Fruit fly (Drosophila melanogaster) whole organism, embryonic: Measurements from ENCODE around the gene CG43680.

Experiments
- ATbp ChIP-seq: fragments of 200-800 bp; sonication (Bioruptor generic); optimal IDR thresholded peaks from 2 replicates; lab custom pipeline; 2017; ENCODE audit warnings: missing biosample characterization, mild to moderate bottlenecking, missing genetic modification characterization, missing genetic modification reagents
- Asciz ChIP-seq: fragments of 200-800 bp; sonication (Bioruptor generic); optimal IDR thresholded peaks from 2 replicates; lab custom pipeline; 2017; ENCODE audit warnings: missing biosample characterization, mild to moderate bottlenecking, missing genetic modification characterization, missing genetic modification reagents
- CG10147 ChIP-seq: fragments of 200-800 bp; sonication (Bioruptor generic); optimal IDR thresholded peaks from 2 replicates; lab custom pipeline; 2019; ENCODE audit warnings: missing biosample characterization, mild to moderate bottlenecking, missing genetic modification characterization, moderate library complexity
- CG11093 ChIP-seq: fragments of 200-800 bp; sonication (Bioruptor generic); IDR thresholded peaks from 3 replicates; pipeline ENCODE4 v1.3.6; 2022; ENCODE audit warnings: missing biosample characterization, missing genetic modification characterization
- CG11723 ChIP-seq: fragments of 200-800 bp; sonication (Bioruptor generic); optimal IDR thresholded peaks from 2 replicates; lab custom pipeline; 2017; ENCODE audit warnings: missing biosample characterization, mild to moderate bottlenecking, missing genetic modification characterization
- CG14441 ChIP-seq: fragments of 200-800 bp; sonication (Bioruptor generic); IDR thresholded peaks from 2 replicates; pipeline ENCODE4 v1.3.6; 2022; ENCODE audit warnings: missing biosample characterization, missing genetic modification characterization
- CG15514 ChIP-seq: fragments of 200-800 bp; sonication (Bioruptor generic); optimal IDR thresholded peaks from 3 replicates; lab custom pipeline; 2017; ENCODE audit warnings: missing biosample characterization, missing genetic modification characterization, mild to moderate bottlenecking, moderate library complexity, missing genetic modification reagents
- CG16813 ChIP-seq: fragments of 200-800 bp; sonication (Bioruptor generic); IDR thresholded peaks from 3 replicates; pipeline ENCODE4 v1.3.6; 2022; ENCODE audit warnings: missing biosample characterization, missing genetic modification characterization; ENCODE audit not compliant: partially characterized antibody
- CG17359 ChIP-seq: fragments of 200-800 bp; sonication (Bioruptor generic); optimal IDR thresholded peaks from 3 replicates; lab custom pipeline; 2018; ENCODE audit warnings: missing biosample characterization, mild to moderate bottlenecking, missing genetic modification characterization, moderate library complexity
- CG18011 ChIP-seq: fragments of 200-800 bp; sonication (Bioruptor generic); optimal IDR thresholded peaks from 2 replicates; lab custom pipeline; 2017; ENCODE audit warnings: missing biosample characterization, missing genetic modification characterization, mild to moderate bottlenecking, moderate library complexity, missing genotype
- CG18599 ChIP-seq: fragments of 200-800 bp; sonication (Bioruptor generic); optimal IDR thresholded peaks from 3 replicates; lab custom pipeline; 2017; ENCODE audit warnings: missing biosample characterization, missing genetic modification characterization, mild to moderate bottlenecking, moderate library complexity, missing genetic modification reagents
- CG2199 ChIP-seq: fragments of 200-800 bp; sonication (Bioruptor generic); IDR thresholded peaks from 3 replicates; pipeline ENCODE4 v1.3.6; 2022; ENCODE audit warnings: missing biosample characterization, missing genetic modification characterization
- CG2712 ChIP-seq: fragments of 200-800 bp; optimal IDR thresholded peaks from 3 replicates; lab custom pipeline; 2019; ENCODE audit warnings: missing biosample characterization, mild to moderate bottlenecking, missing genetic modification characterization, moderate library complexity
- CG7963 ChIP-seq: fragments of 200-800 bp; sonication (Bioruptor generic); IDR thresholded peaks from 3 replicates; pipeline ENCODE4 v1.3.6; 2022; ENCODE audit warnings: missing biosample characterization, missing genetic modification characterization; ENCODE audit not compliant: partially characterized antibody
- CG9727 ChIP-seq: fragments of 200-800 bp; sonication (Bioruptor generic); optimal IDR thresholded peaks from 3 replicates; lab custom pipeline; 2017; ENCODE audit warnings: missing biosample characterization, mild to moderate bottlenecking, missing genetic modification characterization
- CG9817 ChIP-seq: fragments of 200-800 bp; sonication (Bioruptor generic); optimal IDR thresholded peaks from 2 replicates; lab custom pipeline; 2018; ENCODE audit warnings: missing biosample characterization, mild to moderate bottlenecking, missing genetic modification characterization, moderate library complexity
- Dfd ChIP-seq, 2 experiments: fragments of >200 bp; optimal IDR thresholded peaks; 2 replicates each; lab custom pipeline; 2017; ENCODE audit warnings: missing biosample characterization in 2 of 2, missing genetic modification characterization in 2 of 2
- Drgx ChIP-seq: fragments of 200-800 bp; sonication (Bioruptor generic); IDR thresholded peaks from 2 replicates; pipeline ENCODE4 v1.3.6; 2022; ENCODE audit warnings: missing biosample characterization, missing genetic modification characterization
- Ets65A ChIP-seq: fragments of 200-800 bp; sonication (Bioruptor generic); peaks from one replicate; lab custom pipeline; 2016; ENCODE audit warnings: missing biosample characterization, missing genetic modification characterization
- Fer1 ChIP-seq: fragments of 200-800 bp; sonication (Bioruptor generic); optimal IDR thresholded peaks from 2 replicates; lab custom pipeline; 2017; ENCODE audit warnings: missing biosample characterization, mild to moderate bottlenecking, missing genetic modification characterization
- HmgD ChIP-seq: fragments of 200-800 bp; sonication (Bioruptor generic); optimal IDR thresholded peaks from 3 replicates; lab custom pipeline; 2016; ENCODE audit warnings: missing biosample characterization, missing genetic modification characterization
- Hmr ChIP-seq: fragments of 200-800 bp; sonication (Bioruptor generic); optimal IDR thresholded peaks from 3 replicates; lab custom pipeline; 2017; ENCODE audit warnings: mild to moderate bottlenecking, missing biosample characterization, missing genetic modification reagents, missing genetic modification characterization
- Hsf ChIP-seq: fragments of 200-800 bp; sonication (Bioruptor generic); optimal IDR thresholded peaks from 3 replicates; lab custom pipeline; 2016; ENCODE audit warnings: missing biosample characterization, missing genetic modification characterization
- MBD-R2 ChIP-seq: fragments of 200-800 bp; sonication (Bioruptor generic); IDR thresholded peaks from 2 replicates; pipeline ENCODE4 v1.3.6; 2022; ENCODE audit warnings: missing biosample characterization, missing genetic modification characterization
- MTF-1 ChIP-seq: fragments of 200-800 bp; sonication (Bioruptor generic); optimal IDR thresholded peaks from 2 replicates; lab custom pipeline; 2018; ENCODE audit warnings: missing biosample characterization, mild to moderate bottlenecking, missing genetic modification characterization, borderline replicate concordance
- Mrtf ChIP-seq: fragments of 200-800 bp; sonication (Bioruptor generic); IDR thresholded peaks from 3 replicates; pipeline ENCODE4 v1.3.6; 2022; ENCODE audit warnings: missing biosample characterization, missing genetic modification characterization
- Myb ChIP-seq: fragments of 200-800 bp; sonication (Bioruptor generic); optimal IDR thresholded peaks from 2 replicates; lab custom pipeline; 2016; ENCODE audit warnings: missing biosample characterization, missing genetic modification characterization
- Opbp ChIP-seq: fragments of 200-800 bp; sonication (Bioruptor generic); IDR thresholded peaks from 3 replicates; pipeline ENCODE4 v1.3.6; 2022; ENCODE audit warnings: missing biosample characterization, missing genetic modification characterization; ENCODE audit not compliant: partially characterized antibody
- PHDP ChIP-seq: fragments of 200-800 bp; sonication (Bioruptor generic); optimal IDR thresholded peaks from 3 replicates; lab custom pipeline; 2018; ENCODE audit warnings: missing biosample characterization, mild to moderate bottlenecking, missing genetic modification characterization, moderate library complexity
- Ravus ChIP-seq: fragments of 200-800 bp; sonication (Bioruptor generic); IDR thresholded peaks from 2 replicates; pipeline ENCODE4 v1.3.6; 2022; ENCODE audit warnings: missing biosample characterization, missing genetic modification characterization
- Sry-β ChIP-seq: fragments of 200-800 bp; sonication (Bioruptor generic); optimal IDR thresholded peaks from 2 replicates; lab custom pipeline; 2018; ENCODE audit warnings: missing biosample characterization, mild to moderate bottlenecking, missing genetic modification characterization, moderate library complexity
- Xrp1 ChIP-seq: fragments of 200-800 bp; sonication (Bioruptor generic); IDR thresholded peaks from 2 replicates; pipeline ENCODE4 v1.3.6; 2022; ENCODE audit warnings: missing biosample characterization, missing genetic modification characterization
- aop ChIP-seq: fragments of 200-800 bp; sonication (Bioruptor generic); IDR thresholded peaks from 2 replicates; pipeline ENCODE4 v1.3.6; 2022; ENCODE audit warnings: missing biosample characterization, missing genetic modification characterization
- cad ChIP-seq: fragments of >200 bp; optimal IDR thresholded peaks from 2 replicates; lab custom pipeline; 2017; ENCODE audit warnings: missing biosample characterization, missing genetic modification characterization
- chn ChIP-seq: fragments of 200-800 bp; sonication (Bioruptor generic); optimal IDR thresholded peaks from 2 replicates; lab custom pipeline; 2016; ENCODE audit warnings: missing biosample characterization, missing genetic modification characterization
- da ChIP-seq: fragments of 200-800 bp; sonication (Bioruptor generic); optimal IDR thresholded peaks from 2 replicates; lab custom pipeline; 2016; ENCODE audit warnings: missing biosample characterization, missing genetic modification characterization
- exex ChIP-seq: fragments of 200-800 bp; sonication (Bioruptor generic); optimal IDR thresholded peaks from 4 replicates; lab custom pipeline; 2018; ENCODE audit warnings: missing biosample characterization, mild to moderate bottlenecking, missing genetic modification characterization, moderate library complexity
- insv ChIP-seq, 2 experiments: fragments of 200-800 bp; sonication (Bioruptor generic); optimal IDR thresholded peaks; 3 replicates each; lab custom pipeline; 2016 to 2018; ENCODE audit warnings: missing biosample characterization in 2 of 2, missing genetic modification characterization in 2 of 2
- lab ChIP-seq: fragments of 200-800 bp; sonication (Bioruptor generic); optimal IDR thresholded peaks from 3 replicates; lab custom pipeline; 2017; ENCODE audit warnings: missing biosample characterization, missing genetic modification characterization, mild to moderate bottlenecking, moderate library complexity, missing genetic modification reagents
- mam ChIP-seq: fragments of 200-800 bp; sonication (Bioruptor generic); optimal IDR thresholded peaks from 3 replicates; lab custom pipeline; 2016; ENCODE audit warnings: missing biosample characterization, missing genetic modification characterization
- run ChIP-seq: fragments of 200-800 bp; sonication (Bioruptor generic); optimal IDR thresholded peaks from 3 replicates; lab custom pipeline; 2018; ENCODE audit warnings: missing biosample characterization, mild to moderate bottlenecking, missing genetic modification characterization
- slbo ChIP-seq: fragments of 200-800 bp; sonication (Bioruptor generic); IDR thresholded peaks from 2 replicates; pipeline ENCODE4 v1.3.6; 2022; ENCODE audit warnings: missing biosample characterization, missing genetic modification characterization
- stwl ChIP-seq: fragments of 200-800 bp; sonication (Bioruptor generic); optimal IDR thresholded peaks from 3 replicates; lab custom pipeline; 2018; ENCODE audit warnings: missing biosample characterization, mild to moderate bottlenecking, missing genetic modification characterization, moderate library complexity
- tap ChIP-seq: fragments of 200-800 bp; optimal IDR thresholded peaks from 3 replicates; lab custom pipeline; 2019; ENCODE audit warnings: missing biosample characterization, mild to moderate bottlenecking, missing genetic modification characterization, moderate library complexity

The CG43680 gene

dm6 chr3L:15051325-15051724 lies 1.8 kb downstream of the CG43680 start, which contains the start of gene CG43679 (continued):
- TF ChIP-seq tap (tag; lab: Kevin White, UChicago) (no peak), CG15514 (GFP tag; lab: Kevin White, UChicago) (no peak), exex (no peak), PHDP (tag; lab: Kevin White, UChicago) (no peak), CG9817 (tag; lab: Kevin White, UChicago) (no peak)

- TF ChIP-seq CG17359 (no peak), da (GFP tag; lab: Kevin White, UChicago) (no peak), CG18011 (GFP tag; lab: Kevin White, UChicago) (no peak), Sry-β (no peak), lab (GFP tag; lab: Kevin White, UChicago) (peak; percentile 20), Mrtf (no peak), CG18599 (peak; percentile 45), Xrp1 (GFP tag; lab: Robert Waterston, UW) (no peak), CG2712 (tag; lab: Kevin White, UChicago) (no peak), Hmr (GFP tag; lab: Kevin White, UChicago) (peak; percentile 0), aop (GFP tag; lab: Robert Waterston, UW) (no peak), Dfd (GFP tag; optimal IDR thresholded peaks at IDR 0.05; lab: Kevin White, UChicago) (no peak), insv (GFP tag; optimal IDR thresholded peaks at IDR 0.05; lab: Kevin White, UChicago) (no peak), Fer1 (no peak), cad (GFP tag; lab: Kevin White, UChicago) (no peak), CG10147 (GFP tag; lab: Kevin White, UChicago) (no peak), MBD-R2 (GFP tag; lab: Robert Waterston, UW) (no peak)
These were observed 2.4 kb downstream of the CG43680 start, which contains the start of gene CG12310 for dm6 chr3L:15050706-15051105. TSS of gene CG12310 (minus strand) at chr3L:15050806.

dm6 chr3L:15050109-15050508 lies 3.0 kb downstream of the CG43680 start, which contains the start of gene CG18581:
TSS of gene CG18581 (minus strand) at chr3L:15050209.
- no peak for TF ChIP-seq CG9727 (GFP tag; lab: Kevin White, UChicago)
- TF ChIP-seq Ets65A (GFP tag; lab: Kevin White, UChicago): peak; percentile 36

- no peak for TF ChIP-seq CG14441 (GFP tag; lab: Robert Waterston, UW)
- peak; percentile 11 for TF ChIP-seq CG18599
These were observed 3.8 kb downstream of the CG43680 start, which contains the start of gene CG43678 for dm6 chr3L:15049395-15049794. TSS of gene CG43678 (minus strand) at chr3L:15049495.

- no peak for TF ChIP-seq CG11093 (GFP tag; lab: Robert Waterston, UW)
- no peak for TF ChIP-seq Asciz (GFP tag; lab: Kevin White, UChicago)
- 0 out of 3 replicates have a peak, but pooled peaks have one; percentile 39 for TF ChIP-seq Opbp (GFP tag; lab: Robert Waterston, UW)
- TF ChIP-seq Myb (GFP tag; lab: Kevin White, UChicago): peak; percentile 39
- no peak for TF ChIP-seq mam (GFP tag; lab: Kevin White, UChicago)
- TF ChIP-seq Drgx: no peak
- no peak for TF ChIP-seq run (tag; lab: Kevin White, UChicago)
- TF ChIP-seq chn (GFP tag; lab: Kevin White, UChicago): no peak
- no peak for TF ChIP-seq ATbp (GFP tag; lab: Kevin White, UChicago)
- TF ChIP-seq CG7963: peak; percentile 62; the same call in 1 of the 3 replicates
- TF ChIP-seq HmgD (GFP tag; lab: Kevin White, UChicago): no peak
- TF ChIP-seq CG16813 (GFP tag; lab: Robert Waterston, UW): peak; percentile 66
- TF ChIP-seq Ravus (GFP tag; lab: Robert Waterston, UW): no peak
- peak; percentile 65; the same call in 2 of the 3 replicates for TF ChIP-seq CG2199
- peak; percentile 23; the same call in 1 of the 2 replicates for TF ChIP-seq slbo (GFP tag; lab: Robert Waterston, UW)
- TF ChIP-seq Hsf (GFP tag; lab: Kevin White, UChicago): peak; percentile 28
- TF ChIP-seq MTF-1: no peak
- no peak for TF ChIP-seq CG11723 (GFP tag; lab: Kevin White, UChicago)
- TF ChIP-seq stwl (tag; lab: Kevin White, UChicago): peak; percentile 57
These were observed 5.1 kb downstream of the CG43680 start for dm6 chr3L:15048091-15048490.
